Fruit fly (Drosophila melanogaster) whole organism, embryonic: ENCODE results near the gene CG5070.
A peak's percentile ranks its signal among the peaks of the same experiment; 100 is the strongest.

Experiments
- Atf3 ChIP-seq: fragments of 200-800 bp; sonication (Bioruptor generic); optimal IDR thresholded peaks from 3 replicates; lab custom pipeline; 2016; ENCODE audit warnings: missing biosample characterization, missing genetic modification characterization
- Blimp-1 ChIP-seq: fragments of 200-800 bp; sonication (Bioruptor generic); optimal IDR thresholded peaks from 3 replicates; lab custom pipeline; 2018; ENCODE audit warnings: missing biosample characterization, missing genetic modification characterization, mild to moderate bottlenecking, moderate library complexity, missing genetic modification reagents
- CG10147 ChIP-seq: fragments of 200-800 bp; sonication (Bioruptor generic); optimal IDR thresholded peaks from 2 replicates; lab custom pipeline; 2019; ENCODE audit warnings: missing biosample characterization, mild to moderate bottlenecking, missing genetic modification characterization, moderate library complexity
- CG10321 ChIP-seq: fragments of 200-800 bp; sonication (Bioruptor generic); IDR thresholded peaks from 2 replicates; pipeline ENCODE4 v1.3.6; 2022; ENCODE audit warnings: missing biosample characterization, missing genetic modification characterization
- CG11504 ChIP-seq: fragments of 200-800 bp; sonication (Bioruptor generic); optimal IDR thresholded peaks from 3 replicates; lab custom pipeline; 2019; ENCODE audit warnings: missing biosample characterization, mild to moderate bottlenecking, missing genetic modification characterization, moderate library complexity
- CG12299 ChIP-seq: fragments of 200-800 bp; sonication (Bioruptor generic); optimal IDR thresholded peaks from 2 replicates; lab custom pipeline; 2018; ENCODE audit warnings: missing biosample characterization, mild to moderate bottlenecking, missing genetic modification characterization
- CG13287 ChIP-seq: fragments of 200-800 bp; sonication (Bioruptor generic); IDR thresholded peaks from 2 replicates; pipeline ENCODE4 v1.3.6; 2022; ENCODE audit warnings: missing biosample characterization, missing genetic modification characterization; ENCODE audit not compliant: partially characterized antibody
- CG2129 ChIP-seq: fragments of 200-800 bp; sonication (Bioruptor generic); IDR thresholded peaks from 2 replicates; pipeline ENCODE4 v1.3.6; 2022; ENCODE audit warnings: missing biosample characterization, missing genetic modification characterization; ENCODE audit not compliant: partially characterized antibody
- CG3726 ChIP-seq: fragments of 200-800 bp; sonication (Bioruptor generic); IDR thresholded peaks from 3 replicates; pipeline ENCODE4, ENCODE4 v1.3.6; 2022; ENCODE audit warnings: missing biosample characterization, missing genetic modification characterization
- CG4328 ChIP-seq: fragments of 200-800 bp; sonication (Bioruptor generic); optimal IDR thresholded peaks from 3 replicates; lab custom pipeline; 2017; ENCODE audit warnings: missing biosample characterization, missing genetic modification reagents, missing genetic modification characterization
- CG4424 ChIP-seq: fragments of 200-800 bp; sonication (Bioruptor generic); optimal IDR thresholded peaks from 3 replicates; lab custom pipeline; 2016; ENCODE audit warnings: missing biosample characterization, missing genetic modification characterization
- CG4820 ChIP-seq: fragments of 200-800 bp; sonication (Bioruptor generic); optimal IDR thresholded peaks from 3 replicates; lab custom pipeline; 2016; ENCODE audit warnings: missing biosample characterization, missing genetic modification characterization
- CG6683 ChIP-seq: fragments of 200-800 bp; sonication (Bioruptor generic); optimal IDR thresholded peaks from 2 replicates; lab custom pipeline; 2017; ENCODE audit warnings: missing biosample characterization, mild to moderate bottlenecking, missing genetic modification characterization, missing genetic modification reagents
- CG7839 ChIP-seq: fragments of 200-800 bp; sonication (Bioruptor generic); optimal IDR thresholded peaks from 3 replicates; lab custom pipeline; 2018; ENCODE audit warnings: missing biosample characterization, mild to moderate bottlenecking, missing genetic modification characterization, moderate library complexity
- CG8281 ChIP-seq: fragments of 200-800 bp; sonication (Bioruptor generic); optimal IDR thresholded peaks from 2 replicates; lab custom pipeline; 2018; ENCODE audit warnings: missing biosample characterization, mild to moderate bottlenecking, missing genetic modification characterization, moderate library complexity
- ERR ChIP-seq: fragments of 200-800 bp; sonication (Bioruptor generic); optimal IDR thresholded peaks from 2 replicates; lab custom pipeline; 2016; ENCODE audit warnings: missing biosample characterization, missing genetic modification characterization
- Ets65A ChIP-seq: fragments of 200-800 bp; sonication (Bioruptor generic); peaks from one replicate; lab custom pipeline; 2016; ENCODE audit warnings: missing biosample characterization, missing genetic modification characterization
- Fer2 ChIP-seq: fragments of 200-800 bp; sonication (Bioruptor generic); optimal IDR thresholded peaks from 2 replicates; lab custom pipeline; 2018; ENCODE audit warnings: missing biosample characterization, mild to moderate bottlenecking, missing genetic modification characterization, moderate library complexity
- Hr78 ChIP-seq, 2 experiments: fragments of 200-800 bp in 1 of 2; fragments of >200 bp in 1 of 2; sonication (Bioruptor generic) in 1 of 2; optimal IDR thresholded peaks; 2 replicates each; lab custom pipeline; 2017 to 2019; ENCODE audit warnings: missing biosample characterization in 2 of 2, missing genetic modification characterization in 2 of 2, mild to moderate bottlenecking in 1 of 2, moderate library complexity in 1 of 2
- Hsf ChIP-seq: fragments of 200-800 bp; sonication (Bioruptor generic); optimal IDR thresholded peaks from 3 replicates; lab custom pipeline; 2016; ENCODE audit warnings: missing biosample characterization, missing genetic modification characterization
- MBD-R2 ChIP-seq: fragments of 200-800 bp; sonication (Bioruptor generic); IDR thresholded peaks from 2 replicates; pipeline ENCODE4 v1.3.6; 2022; ENCODE audit warnings: missing biosample characterization, missing genetic modification characterization
- Med ChIP-seq: fragments of 200-800 bp; sonication (Bioruptor generic); peaks from one replicate; lab custom pipeline; 2016; ENCODE audit warnings: missing biosample characterization, missing genetic modification characterization, mild to moderate bottlenecking, inconsistent platforms, moderate library complexity
- Myb ChIP-seq: fragments of 200-800 bp; sonication (Bioruptor generic); optimal IDR thresholded peaks from 2 replicates; lab custom pipeline; 2016; ENCODE audit warnings: missing biosample characterization, missing genetic modification characterization
- Nf-YA ChIP-seq: fragments of 200-800 bp; sonication (Bioruptor generic); IDR thresholded peaks from 2 replicates; pipeline ENCODE4 v1.3.6; 2022; ENCODE audit warnings: missing biosample characterization, missing genetic modification characterization
- Opbp ChIP-seq: fragments of 200-800 bp; sonication (Bioruptor generic); IDR thresholded peaks from 3 replicates; pipeline ENCODE4 v1.3.6; 2022; ENCODE audit warnings: missing biosample characterization, missing genetic modification characterization; ENCODE audit not compliant: partially characterized antibody
- Pdp1 ChIP-seq, 2 experiments: fragments of 200-800 bp; sonication (Bioruptor generic); optimal IDR thresholded peaks; 3 replicates each; lab custom pipeline; 2016; ENCODE audit warnings: missing biosample characterization in 2 of 2, missing genetic modification characterization in 2 of 2, mild to moderate bottlenecking in 1 of 2, moderate library complexity in 1 of 2
- Rfx ChIP-seq: fragments of 200-800 bp; sonication (Bioruptor generic); IDR thresholded peaks from 2 replicates; pipeline ENCODE4 v1.3.6; 2022; ENCODE audit warnings: missing biosample characterization, missing genetic modification characterization
- Xrp1 ChIP-seq: fragments of 200-800 bp; sonication (Bioruptor generic); IDR thresholded peaks from 2 replicates; pipeline ENCODE4 v1.3.6; 2022; ENCODE audit warnings: missing biosample characterization, missing genetic modification characterization
- bsh ChIP-seq, 2 experiments: fragments of 200-800 bp; sonication (Bioruptor generic); optimal IDR thresholded peaks; 2 replicates each; lab custom pipeline; 2017 to 2018; ENCODE audit warnings: mild to moderate bottlenecking in 2 of 2, missing biosample characterization in 2 of 2, missing genetic modification characterization in 2 of 2, moderate library complexity in 1 of 2
- croc ChIP-seq: fragments of 200-800 bp; sonication (Bioruptor generic); conservative IDR thresholded peaks from 3 replicates; pipeline ENCODE4 v1.3.6; 2022; ENCODE audit warnings: missing biosample characterization, missing genetic modification characterization
- grau ChIP-seq: fragments of 200-800 bp; optimal IDR thresholded peaks from 3 replicates; lab custom pipeline; 2019; ENCODE audit warnings: missing biosample characterization, mild to moderate bottlenecking, missing genetic modification characterization, moderate library complexity
- gro ChIP-seq: fragments of 200-800 bp; sonication (Bioruptor generic); optimal IDR thresholded peaks from 2 replicates; lab custom pipeline; 2016; ENCODE audit warnings: missing biosample characterization, missing genetic modification characterization
- hkb ChIP-seq, 2 experiments: fragments of 200-800 bp in 1 of 2; fragments of >200 bp in 1 of 2; sonication (Bioruptor generic) in 1 of 2; IDR thresholded peaks in 1 of 2; optimal IDR thresholded peaks in 1 of 2; 2 replicates each; pipeline versions ENCODE4 v1.3.6 to Lab custom; 2017 to 2022; ENCODE audit warnings: missing biosample characterization in 1 of 2, missing genetic modification characterization in 1 of 2
- lmd ChIP-seq: fragments of 200-800 bp; sonication (Bioruptor generic); IDR thresholded peaks from 2 replicates; pipeline ENCODE4 v1.3.6; 2022; ENCODE audit warnings: missing biosample characterization, missing genetic modification characterization
- mam ChIP-seq: fragments of 200-800 bp; sonication (Bioruptor generic); optimal IDR thresholded peaks from 3 replicates; lab custom pipeline; 2016; ENCODE audit warnings: missing biosample characterization, missing genetic modification characterization
- oc ChIP-seq: fragments of 200-800 bp; sonication (Bioruptor generic); optimal IDR thresholded peaks from 2 replicates; lab custom pipeline; 2018; ENCODE audit warnings: missing biosample characterization, mild to moderate bottlenecking, missing genetic modification characterization, moderate library complexity
- otp ChIP-seq: fragments of 200-800 bp; sonication (Bioruptor generic); IDR thresholded peaks from 3 replicates; pipeline ENCODE4, ENCODE4 v1.3.6; 2022; ENCODE audit warnings: missing biosample characterization, missing genetic modification characterization
- peb ChIP-seq: fragments of 200-800 bp; sonication (Bioruptor generic); IDR thresholded peaks from 2 replicates; pipeline ENCODE4 v1.3.6; 2022; ENCODE audit warnings: missing biosample characterization, missing genetic modification characterization
- pros ChIP-seq: fragments of 200-800 bp; sonication (Bioruptor generic); optimal IDR thresholded peaks from 3 replicates; lab custom pipeline; 2019; ENCODE audit warnings: missing biosample characterization, mild to moderate bottlenecking, missing genetic modification characterization, moderate library complexity
- rib ChIP-seq: fragments of 200-800 bp; sonication (Bioruptor generic); IDR thresholded peaks from 2 replicates; pipeline ENCODE4 v1.3.6; 2022; ENCODE audit warnings: missing biosample characterization, missing genetic modification characterization
- ro ChIP-seq: fragments of 200-800 bp; sonication (Bioruptor generic); IDR thresholded peaks from 2 replicates; pipeline ENCODE4 v1.3.6; 2022; ENCODE audit warnings: missing biosample characterization, missing genetic modification characterization
- row ChIP-seq: fragments of 200-800 bp; sonication (Bioruptor generic); IDR thresholded peaks from 3 replicates; pipeline ENCODE4 v1.3.6; 2022; ENCODE audit warnings: missing biosample characterization, missing genetic modification characterization
- sens ChIP-seq: fragments of 200-800 bp; sonication (Bioruptor generic); peaks from one replicate; lab custom pipeline; 2016; ENCODE audit warnings: missing biosample characterization, missing genetic modification characterization
- sim ChIP-seq: fragments of 200-800 bp; sonication (Bioruptor generic); IDR thresholded peaks from 2 replicates; pipeline ENCODE4 v1.3.6; 2022; ENCODE audit warnings: missing biosample characterization, missing genetic modification characterization
- stwl ChIP-seq: fragments of 200-800 bp; sonication (Bioruptor generic); optimal IDR thresholded peaks from 3 replicates; lab custom pipeline; 2018; ENCODE audit warnings: missing biosample characterization, mild to moderate bottlenecking, missing genetic modification characterization, moderate library complexity
- tna ChIP-seq: fragments of 200-800 bp; sonication (Bioruptor generic); IDR thresholded peaks from 2 replicates; pipeline ENCODE4 v1.3.6; 2022; ENCODE audit warnings: missing biosample characterization, missing genetic modification characterization; ENCODE audit not compliant: partially characterized antibody
- ttk ChIP-seq: fragments of 200-800 bp; sonication (Bioruptor generic); IDR thresholded peaks from 2 replicates; pipeline ENCODE4 v2.1.2; 2022; ENCODE audit warnings: missing biosample characterization, missing genetic modification characterization
- z ChIP-seq: fragments of 200-800 bp; sonication (Bioruptor generic); IDR thresholded peaks from 3 replicates; pipeline ENCODE4 v1.3.6; 2022; ENCODE audit warnings: missing biosample characterization, missing genetic modification characterization

CG5070 gene

dm6 chrX:17172123-17172522 lies 30.8 kb upstream of the CG5070 start:
- TF ChIP-seq sens (GFP tag; lab: Kevin White, UChicago) (peak; percentile 29), Opbp (no peak), ro (GFP tag; lab: Robert Waterston, UW) (no peak), MBD-R2 (GFP tag; lab: Robert Waterston, UW) (no peak), Med (GFP tag; lab: Kevin White, UChicago) (peak; percentile 70), CG10147 (GFP tag; lab: Kevin White, UChicago) (no peak), grau (tag; lab: Kevin White, UChicago) (peak; percentile 64), Ets65A (GFP tag; lab: Kevin White, UChicago) (peak; percentile 87), row (peak; percentile 25; the same call in 1 of the 3 replicates), Rfx (no peak)

- TF ChIP-seq CG4820 (GFP tag; lab: Kevin White, UChicago): no peak
- peak; percentile 78 for TF ChIP-seq Blimp-1
- no peak for TF ChIP-seq lmd (GFP tag; lab: Robert Waterston, UW)
- no peak for TF ChIP-seq hkb (optimal IDR thresholded peaks at IDR 0.05; lab: Kevin White, UChicago)
- TF ChIP-seq hkb (GFP tag; IDR thresholded peaks at IDR 0.05; lab: Robert Waterston, UW): no peak
- peak; percentile 71 for TF ChIP-seq pros
- peak in 1 of 2 experiments; percentile 96 for TF ChIP-seq Hr78 (GFP tag; optimal IDR thresholded peaks at IDR 0.05; lab: Kevin White, UChicago)
- TF ChIP-seq CG8281: peak; percentile 93
- peak in 1 of 2 experiments; percentile 48 for TF ChIP-seq Pdp1 (GFP tag; optimal IDR thresholded peaks at IDR 0.05; lab: Kevin White, UChicago)
- peak; percentile 13 for TF ChIP-seq oc
- TF ChIP-seq, all 482 proteins: peak for 6
These were observed 30.1 kb upstream of the CG5070 start for dm6 chrX:17172777-17173315.

- peak in 1 of 2 experiments; percentile 40 for TF ChIP-seq bsh (GFP tag; optimal IDR thresholded peaks at IDR 0.05; lab: Kevin White, UChicago)
- no peak for TF ChIP-seq CG3726 (GFP tag; lab: Robert Waterston, UW)
- TF ChIP-seq CG13287 (GFP tag; lab: Robert Waterston, UW): no peak
- TF ChIP-seq Fer2 (tag; lab: Kevin White, UChicago): no peak
- TF ChIP-seq CG12299 (tag; lab: Kevin White, UChicago): no peak
- TF ChIP-seq otp (GFP tag; lab: Robert Waterston, UW): no peak
- TF ChIP-seq CG6683 (GFP tag; lab: Kevin White, UChicago): no peak
- no peak for TF ChIP-seq Nf-YA (GFP tag; lab: Robert Waterston, UW)
- no peak; the same call in 2 of the 3 replicates for TF ChIP-seq croc
- TF ChIP-seq CG11504 (tag; lab: Kevin White, UChicago): peak; percentile 49
- no peak for TF ChIP-seq hkb (optimal IDR thresholded peaks at IDR 0.05; lab: Kevin White, UChicago)
- TF ChIP-seq hkb (GFP tag; IDR thresholded peaks at IDR 0.05; lab: Robert Waterston, UW): 0 out of 2 replicates have a peak, but pooled peaks have one; percentile 24
- TF ChIP-seq Myb (GFP tag; lab: Kevin White, UChicago): no peak
- TF ChIP-seq CG4424 (GFP tag; lab: Kevin White, UChicago): peak; percentile 5
- no peak for TF ChIP-seq z (GFP tag; lab: Robert Waterston, UW)
- TF ChIP-seq stwl (tag; lab: Kevin White, UChicago): no peak
- TF ChIP-seq CG2129 (GFP tag; lab: Robert Waterston, UW): no peak
- TF ChIP-seq CG4328 (GFP tag; lab: Kevin White, UChicago): no peak
- TF ChIP-seq tna (GFP tag; lab: Robert Waterston, UW): no peak
- TF ChIP-seq Xrp1 (GFP tag; lab: Robert Waterston, UW): peak; percentile 69
- TF ChIP-seq rib (GFP tag; lab: Robert Waterston, UW): no peak
- TF ChIP-seq ERR (GFP tag; lab: Kevin White, UChicago): no peak
- TF ChIP-seq gro (GFP tag; lab: Kevin White, UChicago): no peak
- TF ChIP-seq peb (GFP tag; lab: Robert Waterston, UW): no peak
- TF ChIP-seq CG7839: no peak
- no peak for TF ChIP-seq mam (GFP tag; lab: Kevin White, UChicago)
- no peak for TF ChIP-seq Hsf
- no peak for TF ChIP-seq sim (GFP tag; lab: Robert Waterston, UW)
- no peak for TF ChIP-seq CG10321 (GFP tag; lab: Robert Waterston, UW)
- peak; percentile 58 for TF ChIP-seq ttk (GFP tag; lab: Robert Waterston, UW)
- no peak for TF ChIP-seq Atf3
These were observed 28.8 kb upstream of the CG5070 start for dm6 chrX:17174115-17174514.
